Worm (Caenorhabditis elegans) whole organism, L4 larva: Measurements from ENCODE around the gene srx-50.

Source experiments
- F37D6.2 ChIP-seq: sonication (generic microtip); optimal IDR thresholded peaks from 2 replicates; lab custom pipeline; 2016; ENCODE audit warnings: mild to moderate bottlenecking, missing genetic modification characterization, missing compliant biosample characterization
- F44E2.7 ChIP-seq: fragments of 200-800 bp; sonication (Bioruptor generic); IDR thresholded peaks from 2 replicates; pipeline ENCODE4 v2.1.2; 2022; ENCODE audit warnings: missing genetic modification characterization, missing compliant biosample characterization
- T20F7.1 ChIP-seq: fragments of 200-800 bp; sonication (Bioruptor generic); optimal IDR thresholded peaks from 2 replicates; lab custom pipeline; 2018; ENCODE audit warnings: mild to moderate bottlenecking, missing genetic modification characterization, missing compliant biosample characterization
- T26A8.4 ChIP-seq: fragments of 200-800 bp; sonication (Bioruptor generic); IDR thresholded peaks from 2 replicates; pipeline ENCODE4 v1.3.6; 2022; ENCODE audit warnings: missing genetic modification characterization, missing compliant biosample characterization
- Y5F2A.4 ChIP-seq: fragments of 200-800 bp; sonication (Bioruptor generic); optimal IDR thresholded peaks from 2 replicates; lab custom pipeline; 2018; ENCODE audit warnings: mild to moderate bottlenecking, missing genetic modification characterization, missing compliant biosample characterization
- aha-1 ChIP-seq: fragments of 150-350 bp; peaks from one replicate; lab custom pipeline; 2014; ENCODE audit warnings: missing biosample characterization, missing genetic modification characterization
- aly-2 ChIP-seq: sonication (generic microtip); optimal IDR thresholded peaks from 2 replicates; lab custom pipeline; 2018; ENCODE audit warnings: missing biosample characterization, missing genetic modification characterization
- ceh-44 ChIP-seq: fragments of 200-800 bp; sonication (Bioruptor generic); IDR thresholded peaks from 2 replicates; pipeline ENCODE4 v1.3.6; 2022; ENCODE audit warnings: missing genetic modification reagents, missing genetic modification characterization, missing compliant biosample characterization
- cey-2 ChIP-seq: sonication (generic microtip); optimal IDR thresholded peaks from 3 replicates; lab custom pipeline; 2017; ENCODE audit warnings: missing genetic modification characterization, mild to moderate bottlenecking, missing compliant biosample characterization, antibody characterized with exemption, borderline replicate concordance; ENCODE audit not compliant: insufficient read depth
- daf-19 ChIP-seq: fragments of 200-800 bp; sonication (Bioruptor generic); conservative IDR thresholded peaks from 2 replicates; pipeline ENCODE4 v1.3.6; 2022; ENCODE audit warnings: missing genetic modification characterization, missing compliant biosample characterization
- daf-8 ChIP-seq: fragments of 200-800 bp; sonication (Bioruptor generic); IDR thresholded peaks from 2 replicates; pipeline ENCODE4 v1.3.6; 2022; ENCODE audit warnings: missing genetic modification characterization, missing compliant biosample characterization
- duxl-1 ChIP-seq: sonication (generic microtip); optimal IDR thresholded peaks from 2 replicates; lab custom pipeline; 2016; ENCODE audit warnings: mild to moderate bottlenecking, missing genetic modification characterization, moderate library complexity, missing compliant biosample characterization; ENCODE audit not compliant: poor library complexity
- fkh-10 ChIP-seq: fragments of 150-350 bp; optimal IDR thresholded peaks from 2 replicates; lab custom pipeline; 2014; ENCODE audit warnings: missing biosample characterization, missing genetic modification reagents, missing genetic modification characterization
- gei-8 ChIP-seq: fragments of 200-800 bp; sonication (Bioruptor generic); optimal IDR thresholded peaks from 2 replicates; lab custom pipeline; 2018; ENCODE audit warnings: mild to moderate bottlenecking, missing genetic modification characterization, missing compliant biosample characterization
- hlh-11 ChIP-seq: fragments of 200-800 bp; sonication (Bioruptor generic); optimal IDR thresholded peaks from 2 replicates; lab custom pipeline; 2018; ENCODE audit warnings: mild to moderate bottlenecking, missing genetic modification characterization, missing compliant biosample characterization
- hlh-30 ChIP-seq: sonication (generic microtip); optimal IDR thresholded peaks from 2 replicates; lab custom pipeline; 2017; ENCODE audit warnings: antibody characterized with exemption, mild to moderate bottlenecking, missing genetic modification characterization, missing compliant biosample characterization; ENCODE audit not compliant: insufficient read depth
- hmg-1.1 ChIP-seq: fragments of 200-800 bp; sonication (Bioruptor generic); IDR thresholded peaks from 2 replicates; pipeline ENCODE4 v1.3.6; 2022; ENCODE audit warnings: missing genetic modification reagents, missing genetic modification characterization, missing compliant biosample characterization
- jun-1 ChIP-seq: fragments of 150-350 bp; optimal IDR thresholded peaks from 2 replicates; lab custom pipeline; 2014; ENCODE audit warnings: missing biosample characterization, missing genetic modification reagents, missing genetic modification characterization
- lim-7 ChIP-seq: fragments of 200-800 bp; sonication (Bioruptor generic); IDR thresholded peaks from 2 replicates; pipeline ENCODE4 v1.3.6; 2022; ENCODE audit warnings: missing genetic modification characterization, missing compliant biosample characterization
- lin-13 ChIP-seq: fragments of 150-350 bp; optimal IDR thresholded peaks from 2 replicates; lab custom pipeline; 2014; ENCODE audit warnings: missing biosample characterization, missing genetic modification reagents, missing genetic modification characterization
- lin-39 ChIP-seq: fragments of 150-350 bp; optimal IDR thresholded peaks from 2 replicates; lab custom pipeline; 2014; ENCODE audit warnings: missing biosample characterization, missing genetic modification reagents, missing genetic modification characterization
- lsy-2 ChIP-seq, 2 experiments: fragments of 150-350 bp in 1 of 2; sonication (generic microtip) in 1 of 2; optimal IDR thresholded peaks; 2 replicates each; lab custom pipeline; 2014 to 2017; ENCODE audit warnings: missing biosample characterization in 2 of 2, missing genetic modification characterization in 2 of 2
- mdl-1 ChIP-seq, 2 experiments: fragments of 150-350 bp in 1 of 2; sonication (generic microtip) in 1 of 2; optimal IDR thresholded peaks; 2 replicates each; lab custom pipeline; 2014 to 2017; ENCODE audit warnings: missing biosample characterization in 2 of 2, missing genetic modification characterization in 2 of 2
- mep-1 ChIP-seq: fragments of 150-350 bp; sonication (generic microtip); optimal IDR thresholded peaks from 3 replicates; lab custom pipeline; 2014; ENCODE audit warnings: missing biosample characterization, missing genetic modification characterization
- mes-2 ChIP-seq: sonication (generic microtip); optimal IDR thresholded peaks from 2 replicates; lab custom pipeline; 2016; ENCODE audit warnings: missing genotype, mild to moderate bottlenecking, missing genetic modification characterization, missing compliant biosample characterization; ENCODE audit not compliant: poor library complexity, severe bottlenecking
- mxl-2 ChIP-seq: fragments of 200-800 bp; sonication (Bioruptor generic); conservative IDR thresholded peaks from 2 replicates; pipeline ENCODE4 v1.3.6; 2022; ENCODE audit warnings: missing genetic modification reagents, missing genetic modification characterization, missing compliant biosample characterization
- mxl-3 ChIP-seq: fragments of 200-800 bp; sonication (Bioruptor generic); optimal IDR thresholded peaks from 2 replicates; lab custom pipeline; 2018; ENCODE audit warnings: mild to moderate bottlenecking, missing genetic modification characterization, missing compliant biosample characterization
- nhr-102 ChIP-seq: sonication (generic microtip); optimal IDR thresholded peaks from 2 replicates; lab custom pipeline; 2016; ENCODE audit warnings: mild to moderate bottlenecking, missing genetic modification characterization, moderate library complexity, missing compliant biosample characterization
- nhr-111 ChIP-seq: fragments of 200-800 bp; sonication (Bioruptor generic); optimal IDR thresholded peaks from 2 replicates; lab custom pipeline; 2018; ENCODE audit warnings: mild to moderate bottlenecking, missing genetic modification characterization, missing compliant biosample characterization
- nhr-41 ChIP-seq: fragments of 200-800 bp; sonication (Bioruptor generic); IDR thresholded peaks from 2 replicates; pipeline ENCODE4 v1.3.6; 2022; ENCODE audit warnings: missing genetic modification reagents, missing genetic modification characterization, missing compliant biosample characterization
- nhr-76 ChIP-seq: fragments of 150-350 bp; optimal IDR thresholded peaks from 2 replicates; lab custom pipeline; 2014; ENCODE audit warnings: missing biosample characterization, missing genetic modification characterization
- rbr-2 ChIP-seq: sonication (generic microtip); optimal IDR thresholded peaks from 2 replicates; lab custom pipeline; 2016; ENCODE audit warnings: missing genotype, missing genetic modification characterization, missing compliant biosample characterization
- sdz-12 ChIP-seq: fragments of 200-800 bp; sonication (Bioruptor generic); optimal IDR thresholded peaks from 2 replicates; lab custom pipeline; 2018; ENCODE audit warnings: mild to moderate bottlenecking, missing genetic modification characterization, missing compliant biosample characterization
- snpc-1.2 ChIP-seq: fragments of 200-800 bp; sonication (Bioruptor generic); IDR thresholded peaks from 2 replicates; pipeline ENCODE4 v1.3.6; 2022; ENCODE audit warnings: missing genetic modification reagents, missing genetic modification characterization, missing compliant biosample characterization
- unc-39 ChIP-seq: sonication (generic microtip); optimal IDR thresholded peaks from 2 replicates; lab custom pipeline; 2017; ENCODE audit warnings: missing biosample characterization, missing genetic modification characterization
- unc-62 ChIP-seq, 3 experiments: fragments of 150-350 bp in 1 of 3; sonication (generic microtip); optimal IDR thresholded peaks in 2 of 3; peaks in 1 of 3; 1 replicate in 1 of 3; 2 replicates in 2 of 3; lab custom pipeline; 2014 to 2017; ENCODE audit warnings: missing biosample characterization in 3 of 3, missing genetic modification characterization in 3 of 3, missing genetic modification reagents in 3 of 3, missing genotype in 1 of 3
- vab-7 ChIP-seq: fragments of 200-800 bp; sonication (Bioruptor generic); IDR thresholded peaks from 2 replicates; pipeline ENCODE4 v1.3.6; 2022; ENCODE audit warnings: missing genetic modification reagents, missing genetic modification characterization, missing compliant biosample characterization
- zag-1 ChIP-seq: fragments of 150-350 bp; optimal IDR thresholded peaks from 2 replicates; lab custom pipeline; 2014; ENCODE audit warnings: missing biosample characterization, missing genetic modification characterization
- zfp-3 ChIP-seq: fragments of 200-800 bp; sonication (Bioruptor generic); conservative IDR thresholded peaks from 2 replicates; pipeline ENCODE4 v1.3.6; 2022; ENCODE audit warnings: missing genetic modification reagents, missing genetic modification characterization, missing compliant biosample characterization
- zip-11 ChIP-seq: fragments of 200-800 bp; sonication (Bioruptor generic); IDR thresholded peaks from 2 replicates; pipeline ENCODE4 v1.3.6; 2022; ENCODE audit warnings: missing genetic modification characterization, missing compliant biosample characterization
- ztf-7 ChIP-seq: fragments of 150-350 bp; optimal IDR thresholded peaks from 2 replicates; lab custom pipeline; 2014; ENCODE audit warnings: missing biosample characterization, missing genetic modification characterization

srx-50 gene

DNA sequence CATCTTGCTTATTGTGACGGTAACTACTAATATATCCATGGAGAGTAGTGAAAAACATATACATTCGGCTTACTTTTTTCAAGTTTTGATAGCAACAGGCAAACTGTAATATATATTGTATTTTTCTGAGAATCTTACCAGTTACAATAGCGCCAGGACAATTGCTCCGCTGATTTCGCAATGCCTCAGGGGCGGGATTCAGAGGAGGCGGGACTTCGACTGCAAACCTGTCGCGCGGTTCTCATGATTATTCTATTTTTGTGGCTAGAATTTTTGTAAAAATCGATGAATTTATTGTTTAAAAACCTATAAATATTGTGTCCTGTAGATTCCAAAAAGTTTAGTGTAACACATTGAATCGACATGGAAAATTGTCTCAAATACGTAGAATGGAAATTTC, 26.8 kb upstream of the srx-50 start:
- TF ChIP-seq fkh-10 (peak; percentile 16), lin-39 (no peak), ceh-44 (GFP tag; lab: Robert Waterston, UW) (no peak), unc-62 (GFP tag; optimal IDR thresholded peaks at IDR 0.05 in 1 of 2; lab: Kevin White, UChicago) (peak in 1 of 2 experiments; percentile 51), unc-62 (tag; optimal IDR thresholded peaks at IDR 0.05; lab: Kevin White, UChicago) (no peak), rbr-2 (tag; lab: Kevin White, UChicago) (no peak), nhr-102 (tag; lab: Kevin White, UChicago) (no peak), hlh-30 (tag; lab: Kevin White, UChicago) (no peak), ztf-7 (tag; lab: Kevin White, UChicago) (no peak), zip-11 (no peak), mes-2 (tag; lab: Kevin White, UChicago) (peak; percentile 20), lsy-2 (tag; optimal IDR thresholded peaks at IDR 0.05; lab: Kevin White, UChicago) (no peak), lim-7 (GFP tag; lab: Robert Waterston, UW) (no peak), mep-1 (tag; lab: Kevin White, UChicago) (no peak)
- TF ChIP-seq, all 104 proteins: peak for 3

ce11 chrIV:7032459-7032858, 25.3 kb upstream of the srx-50 start, which contains the start of gene C06G3.8:
Gene C06G3.8, minus strand, starts transcription at chrIV:7032559.
- no peak for TF ChIP-seq nhr-41 (GFP tag; lab: Robert Waterston, UW)
- no peak for TF ChIP-seq mxl-2 (GFP tag; lab: Robert Waterston, UW)
- no peak for TF ChIP-seq gei-8
- TF ChIP-seq nhr-111, result no peak
- no peak for TF ChIP-seq mdl-1 (tag; optimal IDR thresholded peaks at IDR 0.05; lab: Kevin White, UChicago)
- no peak for TF ChIP-seq Y5F2A.4 (GFP tag; lab: Kevin White, UChicago)
- no peak for TF ChIP-seq F44E2.7
- TF ChIP-seq T20F7.1 (GFP tag; lab: Kevin White, UChicago), result no peak
- TF ChIP-seq F37D6.2 (tag; lab: Kevin White, UChicago), result no peak
- TF ChIP-seq snpc-1.2 (GFP tag; lab: Robert Waterston, UW), result no peak
- no peak for TF ChIP-seq daf-19 (GFP tag; lab: Robert Waterston, UW)
- TF ChIP-seq cey-2 (tag; lab: Kevin White, UChicago), result no peak
- no peak for TF ChIP-seq zfp-3 (GFP tag; lab: Robert Waterston, UW)
- TF ChIP-seq fkh-10, result no peak
- no peak for TF ChIP-seq vab-7 (GFP tag; lab: Robert Waterston, UW)
- no peak for TF ChIP-seq sdz-12 (GFP tag; lab: Kevin White, UChicago)

DNA sequence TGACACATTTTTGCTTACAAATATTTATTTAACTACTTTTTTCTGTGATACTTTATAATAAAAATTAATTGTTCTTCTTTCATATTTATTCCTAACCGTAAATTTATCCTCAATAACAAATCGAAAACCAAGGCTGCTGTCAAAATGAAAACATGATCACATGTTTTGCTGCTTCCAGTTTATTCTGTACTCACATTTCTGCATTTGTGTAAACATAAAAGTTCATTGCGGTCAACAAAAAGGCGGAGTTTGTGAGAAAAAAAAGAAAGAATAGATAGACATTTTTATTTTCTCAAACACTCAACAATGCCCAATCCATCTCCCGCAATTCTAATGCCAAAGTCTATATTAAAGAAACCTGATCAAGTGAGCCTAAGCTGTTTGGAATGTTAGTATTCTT, 22.0 kb upstream of the srx-50 start, which contains the start of gene C06G3.3:
Gene C06G3.3 (plus strand): TSS at position 301 of the 400 bp plus-strand sequence.
- TF ChIP-seq aha-1 (tag; lab: Kevin White, UChicago) (peak; percentile 46), rbr-2 (tag; lab: Kevin White, UChicago) (no peak)

- peak in 1 of 2 experiments; percentile 86 for TF ChIP-seq unc-62 (GFP tag; optimal IDR thresholded peaks at IDR 0.05 in 1 of 2; lab: Kevin White, UChicago)
- TF ChIP-seq unc-62 (tag; optimal IDR thresholded peaks at IDR 0.05; lab: Kevin White, UChicago), result no peak
- no peak for TF ChIP-seq mxl-3
These were observed 21.0 kb upstream of the srx-50 start, which contains the start of gene ufl-1 for ce11 chrIV:7036790-7037189. Gene ufl-1, minus strand, starts transcription at chrIV:7036859.

- TF ChIP-seq hmg-1.1, result peak; percentile 74
- peak; percentile 66 for TF ChIP-seq duxl-1 (tag; lab: Kevin White, UChicago)
- peak; percentile 72 for TF ChIP-seq T26A8.4 (GFP tag; lab: Robert Waterston, UW)
- TF ChIP-seq mxl-3, result peak; percentile 30
- peak; percentile 95 for TF ChIP-seq snpc-1.2 (GFP tag; lab: Robert Waterston, UW)
- no peak for TF ChIP-seq aha-1 (tag; lab: Kevin White, UChicago)
- no peak for TF ChIP-seq unc-39 (tag; lab: Kevin White, UChicago)
- peak; percentile 75 for TF ChIP-seq lin-13 (GFP tag; lab: Kevin White, UChicago)
- TF ChIP-seq aly-2 (tag; lab: Kevin White, UChicago), result no peak
- peak; percentile 83 for TF ChIP-seq mep-1 (tag; lab: Kevin White, UChicago)
- no peak for TF ChIP-seq daf-8 (GFP tag; lab: Robert Waterston, UW)
- peak; percentile 71 for TF ChIP-seq hlh-11
- TF ChIP-seq nhr-76 (tag; lab: Kevin White, UChicago), result no peak
- TF ChIP-seq zag-1 (tag; lab: Kevin White, UChicago), result no peak
- TF ChIP-seq jun-1 (tag; lab: Kevin White, UChicago), result no peak
These were observed 18.1 kb upstream of the srx-50 start, which contains the start of the genes cogc-2 and klp-18 for ce11 chrIV:7039476-7040261. Gene cogc-2, minus strand, starts transcription at chrIV:7039580. Gene klp-18, plus strand, starts transcription at chrIV:7040211.
